Worm (Caenorhabditis elegans) whole organism, dauer: Measurements from ENCODE around the gene T01B4.3.

ENCODE experiments used
- unc-62 ChIP-seq: sonication (generic microtip); optimal IDR thresholded peaks from 2 replicates; lab custom pipeline; 2017; ENCODE audit warnings: missing biosample characterization, missing genetic modification reagents, missing genetic modification characterization

T01B4.3 gene

ce11 chrX:16289635-16290034, 27.9 kb downstream of the T01B4.3 start:
- no peak for TF ChIP-seq unc-62 (GFP tag; lab: Kevin White, UChicago)

DNA sequence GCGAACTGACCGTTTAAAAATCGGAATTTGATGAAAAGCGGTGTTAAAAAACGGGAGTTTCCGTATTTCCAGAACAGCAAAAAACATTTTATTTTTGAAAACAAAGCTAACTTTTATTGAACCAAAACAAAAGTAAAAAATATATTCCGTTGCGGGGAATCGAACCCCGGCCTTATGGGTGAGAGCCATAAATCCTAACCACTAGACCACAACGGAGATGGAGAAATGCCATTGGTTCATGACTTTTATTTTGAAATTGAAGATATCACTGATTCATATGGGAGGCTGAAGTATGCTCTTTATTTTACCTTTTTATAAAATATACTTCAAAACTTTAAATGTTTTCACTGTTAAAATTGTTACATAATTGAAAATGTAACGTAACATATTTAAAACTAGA, 32.4 kb downstream of the T01B4.3 start:
- no peak for TF ChIP-seq unc-62 (GFP tag; lab: Kevin White, UChicago)

DNA sequence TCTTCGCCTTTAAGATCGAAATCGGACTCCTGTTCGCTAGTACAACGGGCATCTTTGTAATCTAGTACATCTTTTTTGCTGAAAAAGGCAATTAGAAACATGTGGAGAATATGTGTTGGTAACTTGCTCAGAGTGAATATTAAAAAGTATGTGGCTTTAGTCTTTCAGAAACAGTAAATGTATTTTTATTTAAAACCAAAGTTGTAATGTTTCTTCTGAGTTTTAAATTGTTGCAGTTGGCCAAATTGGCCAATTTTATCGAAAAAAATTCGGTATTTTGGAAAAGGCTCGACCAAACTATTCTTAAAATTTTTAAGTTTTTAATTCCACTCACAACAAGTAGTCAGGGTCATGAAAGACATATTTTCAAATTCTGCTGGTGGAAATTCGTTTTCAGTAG, 34.4 kb downstream of the T01B4.3 start, which contains the start of gene F52E10.2:
TSS of gene F52E10.2 (minus strand) at position 101 of the 400 bp plus-strand sequence.
- TF ChIP-seq unc-62 (GFP tag; lab: Kevin White, UChicago), result no peak

ce11 chrX:16275255-16275813, 42.2 kb downstream of the T01B4.3 start, which contains the start of gene sdc-1:
TSS of gene sdc-1 (plus strand) at chrX:16275763.
- no peak for TF ChIP-seq unc-62 (GFP tag; lab: Kevin White, UChicago)

DNA sequence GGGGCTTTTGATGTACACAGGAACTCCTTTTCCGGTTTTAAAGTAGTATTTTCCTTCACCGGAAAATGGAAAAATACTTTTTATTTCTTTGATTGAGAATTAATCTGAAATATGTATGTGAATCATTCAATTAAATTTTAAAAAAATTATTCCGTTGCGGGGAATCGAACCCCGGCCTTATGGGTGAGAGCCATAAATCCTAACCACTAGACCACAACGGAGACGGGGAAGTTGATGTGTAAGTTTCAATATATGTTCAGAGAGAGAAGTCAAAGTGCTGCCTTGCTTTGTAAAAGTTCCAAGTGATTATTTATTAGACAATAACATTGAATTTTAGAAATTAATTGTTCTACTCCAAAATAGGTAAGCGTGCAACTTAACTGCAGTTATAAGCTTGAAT, 46.4 kb downstream of the T01B4.3 start:
- TF ChIP-seq unc-62 (GFP tag; lab: Kevin White, UChicago), result no peak

DNA sequence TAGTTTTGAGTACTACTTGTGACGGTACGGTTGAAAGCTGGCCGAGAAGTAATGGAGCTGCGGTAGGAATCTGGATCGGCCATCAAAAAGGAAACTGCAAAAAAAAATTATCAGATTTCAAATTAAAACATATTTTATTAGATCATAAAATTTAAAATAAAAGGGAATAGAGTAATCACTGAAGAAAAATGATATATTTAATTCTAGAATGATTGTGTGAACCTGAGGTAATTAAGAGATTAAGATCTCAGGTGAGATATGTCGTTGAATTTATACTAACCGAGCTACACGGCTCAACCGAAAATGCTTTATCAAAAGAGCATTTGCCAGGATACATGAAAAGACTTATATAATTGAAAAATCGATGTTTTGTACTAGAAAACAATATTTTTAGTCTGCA, 47.6 kb downstream of the T01B4.3 start, which contains the start of gene ifa-3:
TSS of gene ifa-3 (minus strand) at position 101 of the 400 bp plus-strand sequence.
- no peak for TF ChIP-seq unc-62 (GFP tag; lab: Kevin White, UChicago)

DNA sequence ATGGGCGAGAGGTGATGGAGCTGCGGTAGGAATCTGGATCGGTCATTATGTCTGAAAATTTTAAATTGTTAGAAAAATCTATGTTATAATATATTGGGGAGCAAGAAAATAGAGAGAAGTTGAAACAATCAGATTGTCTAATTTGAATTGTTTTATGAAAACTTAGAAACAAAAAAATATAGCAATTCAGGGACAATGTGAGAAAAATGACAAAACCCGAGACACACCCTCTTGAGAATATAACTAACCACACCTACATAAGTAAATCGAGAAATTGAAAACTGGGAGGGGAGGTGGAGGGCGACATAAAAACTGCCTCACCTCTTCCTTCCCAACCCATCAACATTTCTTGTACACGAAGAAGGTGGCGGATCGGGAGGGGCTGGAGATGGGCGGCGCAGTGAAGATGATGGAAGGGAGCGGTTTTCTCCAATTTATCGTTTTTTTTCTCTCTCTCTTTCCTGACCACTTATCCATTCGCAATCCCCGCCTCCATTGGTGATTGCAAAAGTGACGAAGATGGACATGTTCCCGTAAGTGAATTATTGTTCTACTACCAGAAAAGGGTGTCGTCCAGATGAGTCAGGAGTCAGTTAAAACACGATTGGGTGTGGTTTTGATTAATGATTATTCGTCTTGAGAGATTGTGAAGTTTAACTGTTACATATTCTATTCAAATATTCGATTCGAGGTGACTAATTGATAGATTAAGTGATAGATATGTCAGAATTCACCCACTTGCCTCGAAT, 51.7 kb downstream of the T01B4.3 start, which contains the start of gene mua-6:
TSS of gene mua-6 (minus strand) at position 51 of the 749 bp plus-strand sequence.
- TF ChIP-seq unc-62 (GFP tag; lab: Kevin White, UChicago), result no peak
